Worm (Caenorhabditis elegans) whole organism, L4/young adult: ENCODE results near the gene H04M03.12.

Experiments used
- dao-5 ChIP-seq: sonication (generic microtip); optimal IDR thresholded peaks from 2 replicates; lab custom pipeline; 2016; ENCODE audit warnings: missing genotype, missing genetic modification characterization, moderate library complexity, missing compliant biosample characterization
- him-1 ChIP-seq: sonication (generic microtip); optimal IDR thresholded peaks from 2 replicates; lab custom pipeline; 2016; ENCODE audit warnings: missing genotype, missing genetic modification reagents, missing genetic modification characterization, missing compliant biosample characterization

DNA sequence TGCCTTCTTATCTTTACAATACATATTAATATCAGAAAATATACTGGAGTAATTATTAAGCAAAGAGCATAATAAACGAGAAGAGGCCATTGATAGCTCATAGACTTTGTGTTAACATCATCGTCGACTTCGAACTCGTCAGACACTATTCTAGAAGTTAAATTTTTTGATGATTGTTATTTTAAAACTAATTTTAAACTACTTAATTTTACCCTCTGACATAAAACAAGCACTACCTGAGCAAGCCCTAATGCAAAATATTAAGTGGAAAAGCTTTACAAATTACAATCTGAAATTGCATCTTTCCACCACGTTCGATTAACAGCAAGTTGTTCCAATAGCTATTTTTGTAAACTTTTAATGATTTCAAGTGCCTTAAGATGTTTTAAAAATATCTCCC, 33.1 kb downstream of the H04M03.12 start, which contains the start of gene srv-17:
- TF ChIP-seq dao-5 (tag; lab: Kevin White, UChicago) (no peak), him-1 (no peak)
